Fruit fly (Drosophila melanogaster) whole organism, embryonic: ENCODE results near the gene CG14439.
A peak's percentile ranks its signal among the peaks of the same experiment; 100 is the strongest.

Experiments
- ATbp ChIP-seq: fragments of 200-800 bp; sonication (Bioruptor generic); optimal IDR thresholded peaks from 2 replicates; lab custom pipeline; 2017; ENCODE audit warnings: missing biosample characterization, mild to moderate bottlenecking, missing genetic modification characterization, missing genetic modification reagents
- Blimp-1 ChIP-seq: fragments of 200-800 bp; sonication (Bioruptor generic); optimal IDR thresholded peaks from 3 replicates; lab custom pipeline; 2018; ENCODE audit warnings: missing biosample characterization, missing genetic modification characterization, mild to moderate bottlenecking, moderate library complexity, missing genetic modification reagents
- CG10543 ChIP-seq: fragments of 200-800 bp; sonication (Bioruptor generic); optimal IDR thresholded peaks from 3 replicates; lab custom pipeline; 2017; ENCODE audit warnings: missing biosample characterization, mild to moderate bottlenecking, missing genetic modification characterization, moderate library complexity
- CG12236 ChIP-seq: fragments of 200-800 bp; sonication (Bioruptor generic); optimal IDR thresholded peaks from 2 replicates; lab custom pipeline; 2016; ENCODE audit warnings: missing biosample characterization, missing genetic modification characterization
- CG13894 ChIP-seq: fragments of 200-800 bp; sonication (Bioruptor generic); optimal IDR thresholded peaks from 3 replicates; lab custom pipeline; 2018; ENCODE audit warnings: missing biosample characterization, mild to moderate bottlenecking, missing genetic modification characterization, moderate library complexity
- CG14441 ChIP-seq: fragments of 200-800 bp; sonication (Bioruptor generic); IDR thresholded peaks from 2 replicates; pipeline ENCODE4 v1.3.6; 2022; ENCODE audit warnings: missing biosample characterization, missing genetic modification characterization
- CG14667 ChIP-seq: fragments of 200-800 bp; sonication (Bioruptor generic); IDR thresholded peaks from 2 replicates; pipeline ENCODE4 v1.3.6; 2022; ENCODE audit warnings: missing biosample characterization, missing genetic modification characterization
- CG15514 ChIP-seq: fragments of 200-800 bp; sonication (Bioruptor generic); optimal IDR thresholded peaks from 3 replicates; lab custom pipeline; 2017; ENCODE audit warnings: missing biosample characterization, missing genetic modification characterization, mild to moderate bottlenecking, moderate library complexity, missing genetic modification reagents
- CG1603 ChIP-seq: fragments of 200-800 bp; sonication (Bioruptor generic); optimal IDR thresholded peaks from 2 replicates; lab custom pipeline; 2019; ENCODE audit warnings: missing biosample characterization, mild to moderate bottlenecking, missing genetic modification characterization, moderate library complexity
- CG1832 ChIP-seq: fragments of 200-800 bp; sonication (Bioruptor generic); optimal IDR thresholded peaks from 2 replicates; lab custom pipeline; 2017; ENCODE audit warnings: missing biosample characterization, mild to moderate bottlenecking, missing genetic modification characterization, inconsistent platforms
- CG2199 ChIP-seq: fragments of 200-800 bp; sonication (Bioruptor generic); IDR thresholded peaks from 3 replicates; pipeline ENCODE4 v1.3.6; 2022; ENCODE audit warnings: missing biosample characterization, missing genetic modification characterization
- CG2678 ChIP-seq: fragments of 200-800 bp; sonication (Bioruptor generic); optimal IDR thresholded peaks from 3 replicates; lab custom pipeline; 2019; ENCODE audit warnings: missing biosample characterization, mild to moderate bottlenecking, missing genetic modification characterization, moderate library complexity
- CG30020 ChIP-seq: fragments of 200-800 bp; optimal IDR thresholded peaks from 2 replicates; lab custom pipeline; 2019; ENCODE audit warnings: missing biosample characterization, mild to moderate bottlenecking, missing genetic modification characterization, moderate library complexity
- CG34376 ChIP-seq: fragments of 200-800 bp; sonication (Bioruptor generic); optimal IDR thresholded peaks from 2 replicates; lab custom pipeline; 2018; ENCODE audit warnings: missing biosample characterization, mild to moderate bottlenecking, missing genetic modification characterization
- CG3995 ChIP-seq: fragments of 200-800 bp; sonication (Bioruptor generic); optimal IDR thresholded peaks from 3 replicates; lab custom pipeline; 2016; ENCODE audit warnings: missing biosample characterization, missing genetic modification characterization
- CG4707 ChIP-seq: fragments of 200-800 bp; sonication (Bioruptor generic); optimal IDR thresholded peaks from 2 replicates; lab custom pipeline; 2018; ENCODE audit warnings: missing biosample characterization, mild to moderate bottlenecking, missing genetic modification characterization, moderate library complexity
- CG4854 ChIP-seq: fragments of 200-800 bp; sonication (Bioruptor generic); optimal IDR thresholded peaks from 2 replicates; lab custom pipeline; 2016; ENCODE audit warnings: missing biosample characterization, missing genetic modification characterization, inconsistent platforms
- CG5180 ChIP-seq: fragments of 200-800 bp; sonication (Bioruptor generic); optimal IDR thresholded peaks from 3 replicates; lab custom pipeline; 2017; ENCODE audit warnings: missing biosample characterization, missing genetic modification characterization, mild to moderate bottlenecking, moderate library complexity, missing genetic modification reagents
- CG8388 ChIP-seq: fragments of 200-800 bp; sonication (Bioruptor generic); optimal IDR thresholded peaks from 2 replicates; lab custom pipeline; 2019; ENCODE audit warnings: missing biosample characterization, mild to moderate bottlenecking, missing genetic modification characterization, moderate library complexity
- Deaf1 ChIP-seq: fragments of 200-800 bp; optimal IDR thresholded peaks from 3 replicates; lab custom pipeline; 2019; ENCODE audit warnings: missing biosample characterization, mild to moderate bottlenecking, missing genetic modification characterization, moderate library complexity
- Ets65A ChIP-seq: fragments of 200-800 bp; sonication (Bioruptor generic); peaks from one replicate; lab custom pipeline; 2016; ENCODE audit warnings: missing biosample characterization, missing genetic modification characterization
- Fer1 ChIP-seq: fragments of 200-800 bp; sonication (Bioruptor generic); optimal IDR thresholded peaks from 2 replicates; lab custom pipeline; 2017; ENCODE audit warnings: missing biosample characterization, mild to moderate bottlenecking, missing genetic modification characterization
- H2.0 ChIP-seq: fragments of 200-800 bp; sonication (Bioruptor generic); IDR thresholded peaks from 2 replicates; pipeline ENCODE4 v1.3.6; 2022; ENCODE audit warnings: missing biosample characterization, missing genetic modification characterization
- Hmr ChIP-seq: fragments of 200-800 bp; sonication (Bioruptor generic); optimal IDR thresholded peaks from 3 replicates; lab custom pipeline; 2017; ENCODE audit warnings: mild to moderate bottlenecking, missing biosample characterization, missing genetic modification reagents, missing genetic modification characterization
- Rfx ChIP-seq: fragments of 200-800 bp; sonication (Bioruptor generic); IDR thresholded peaks from 2 replicates; pipeline ENCODE4 v1.3.6; 2022; ENCODE audit warnings: missing biosample characterization, missing genetic modification characterization
- Spps ChIP-seq: fragments of 200-800 bp; sonication (Bioruptor generic); optimal IDR thresholded peaks from 2 replicates; lab custom pipeline; 2018; ENCODE audit warnings: missing biosample characterization, mild to moderate bottlenecking, missing genetic modification characterization
- Sry-β ChIP-seq: fragments of 200-800 bp; sonication (Bioruptor generic); optimal IDR thresholded peaks from 2 replicates; lab custom pipeline; 2018; ENCODE audit warnings: missing biosample characterization, mild to moderate bottlenecking, missing genetic modification characterization, moderate library complexity
- abd-A ChIP-seq: fragments of 200-800 bp; sonication (Bioruptor generic); optimal IDR thresholded peaks from 3 replicates; lab custom pipeline; 2019; ENCODE audit warnings: missing biosample characterization, mild to moderate bottlenecking, missing genetic modification characterization, moderate library complexity
- aop ChIP-seq: fragments of 200-800 bp; sonication (Bioruptor generic); IDR thresholded peaks from 2 replicates; pipeline ENCODE4 v1.3.6; 2022; ENCODE audit warnings: missing biosample characterization, missing genetic modification characterization
- ato ChIP-seq: fragments of 200-800 bp; sonication (Bioruptor generic); IDR thresholded peaks from 2 replicates; pipeline ENCODE4 v1.3.6; 2022; ENCODE audit warnings: missing biosample characterization, missing genetic modification characterization; ENCODE audit not compliant: partially characterized antibody
- caup ChIP-seq: fragments of 200-800 bp; sonication (Bioruptor generic); optimal IDR thresholded peaks from 3 replicates; lab custom pipeline; 2017; ENCODE audit warnings: missing biosample characterization, mild to moderate bottlenecking, missing genetic modification characterization, moderate library complexity; ENCODE audit not compliant: severe bottlenecking
- chinmo ChIP-seq: fragments of 200-800 bp; sonication (Bioruptor generic); IDR thresholded peaks from 4 replicates; pipeline ENCODE4 v1.3.6; 2022; ENCODE audit warnings: missing biosample characterization, missing genetic modification characterization; ENCODE audit not compliant: partially characterized antibody
- crol ChIP-seq: fragments of 200-800 bp; sonication (Bioruptor generic); IDR thresholded peaks from 2 replicates; pipeline ENCODE4 v1.3.6; 2022; ENCODE audit warnings: missing biosample characterization, missing genetic modification characterization
- cwo ChIP-seq: fragments of 200-800 bp; sonication (Bioruptor generic); optimal IDR thresholded peaks from 3 replicates; lab custom pipeline; 2017; ENCODE audit warnings: missing biosample characterization, missing genetic modification characterization, mild to moderate bottlenecking, moderate library complexity, missing genetic modification reagents
- exex ChIP-seq: fragments of 200-800 bp; sonication (Bioruptor generic); optimal IDR thresholded peaks from 4 replicates; lab custom pipeline; 2018; ENCODE audit warnings: missing biosample characterization, mild to moderate bottlenecking, missing genetic modification characterization, moderate library complexity
- fd3F ChIP-seq: fragments of 200-800 bp; sonication (Bioruptor generic); optimal IDR thresholded peaks from 2 replicates; lab custom pipeline; 2018; ENCODE audit warnings: missing biosample characterization, mild to moderate bottlenecking, missing genetic modification characterization, moderate library complexity
- grau ChIP-seq: fragments of 200-800 bp; optimal IDR thresholded peaks from 3 replicates; lab custom pipeline; 2019; ENCODE audit warnings: missing biosample characterization, mild to moderate bottlenecking, missing genetic modification characterization, moderate library complexity
- jing ChIP-seq: fragments of 200-800 bp; sonication (Bioruptor generic); optimal IDR thresholded peaks from 2 replicates; lab custom pipeline; 2018; ENCODE audit warnings: missing biosample characterization, mild to moderate bottlenecking, missing genetic modification characterization
- kah ChIP-seq: fragments of 200-800 bp; sonication (Bioruptor generic); optimal IDR thresholded peaks from 2 replicates; lab custom pipeline; 2018; ENCODE audit warnings: missing biosample characterization, mild to moderate bottlenecking, missing genetic modification characterization
- lola ChIP-seq, 3 experiments: fragments of >200 bp in 2 of 3; fragments of 200-800 bp in 1 of 3; sonication (Bioruptor generic) in 1 of 3; optimal IDR thresholded peaks; 2 replicates each; lab custom pipeline; 2017 to 2019; ENCODE audit warnings: missing biosample characterization in 3 of 3, missing genetic modification characterization in 3 of 3, mild to moderate bottlenecking in 1 of 3, moderate library complexity in 1 of 3
- mirr ChIP-seq: fragments of 200-800 bp; sonication (Bioruptor generic); optimal IDR thresholded peaks from 3 replicates; lab custom pipeline; 2018; ENCODE audit warnings: missing biosample characterization, mild to moderate bottlenecking, missing genetic modification characterization
- pros ChIP-seq: fragments of 200-800 bp; sonication (Bioruptor generic); optimal IDR thresholded peaks from 3 replicates; lab custom pipeline; 2019; ENCODE audit warnings: missing biosample characterization, mild to moderate bottlenecking, missing genetic modification characterization, moderate library complexity
- psq ChIP-seq: fragments of 200-800 bp; sonication (Bioruptor generic); optimal IDR thresholded peaks from 2 replicates; lab custom pipeline; 2017; ENCODE audit warnings: missing biosample characterization, missing genetic modification characterization
- sd ChIP-seq: fragments of 200-800 bp; sonication (Bioruptor generic); optimal IDR thresholded peaks from 3 replicates; lab custom pipeline; 2018; ENCODE audit warnings: missing biosample characterization, mild to moderate bottlenecking, missing genetic modification characterization, moderate library complexity
- sima ChIP-seq: fragments of 200-800 bp; sonication (Bioruptor generic); optimal IDR thresholded peaks from 2 replicates; lab custom pipeline; 2016; ENCODE audit warnings: missing biosample characterization, missing genetic modification characterization
- tll ChIP-seq, 2 experiments: fragments of 200-800 bp in 1 of 2; fragments of >200 bp in 1 of 2; sonication (Bioruptor generic) in 1 of 2; optimal IDR thresholded peaks; 2 replicates each; lab custom pipeline; 2017 to 2019; ENCODE audit warnings: missing biosample characterization in 2 of 2, missing genetic modification characterization in 2 of 2, mild to moderate bottlenecking in 1 of 2, moderate library complexity in 1 of 2
- z ChIP-seq: fragments of 200-800 bp; sonication (Bioruptor generic); IDR thresholded peaks from 3 replicates; pipeline ENCODE4 v1.3.6; 2022; ENCODE audit warnings: missing biosample characterization, missing genetic modification characterization

The CG14439 gene

dm6 chrX:6706570-6707306 is 40.6 kb upstream of the CG14439 start (continued):
- TF ChIP-seq sima (GFP tag; lab: Kevin White, UChicago) (no peak), CG10543 (GFP tag; lab: Kevin White, UChicago) (peak; percentile 37), Sry-β (no peak), chinmo (0 out of 4 replicates have a peak, but pooled peaks have one; percentile 49), abd-A (no peak), aop (no peak), Ets65A (GFP tag; lab: Kevin White, UChicago) (no peak), CG3995 (GFP tag; lab: Kevin White, UChicago) (no peak), CG5180 (GFP tag; lab: Kevin White, UChicago) (peak; percentile 97), CG14441 (GFP tag; lab: Robert Waterston, UW) (peak; percentile 41), Blimp-1 (GFP tag; lab: Kevin White, UChicago) (no peak), CG34376 (GFP tag; lab: Kevin White, UChicago) (no peak), pros (GFP tag; lab: Kevin White, UChicago) (no peak), Fer1 (GFP tag; lab: Kevin White, UChicago) (peak; percentile 31), CG30020 (tag; lab: Kevin White, UChicago) (no peak), crol (GFP tag; lab: Robert Waterston, UW) (peak; percentile 74), kah (GFP tag; lab: Kevin White, UChicago) (no peak), grau (tag; lab: Kevin White, UChicago) (peak; percentile 16), CG8388 (peak; percentile 83), CG4854 (GFP tag; lab: Kevin White, UChicago) (no peak), CG13894 (tag; lab: Kevin White, UChicago) (peak; percentile 52), Hmr (GFP tag; lab: Kevin White, UChicago) (peak; percentile 27), CG2199 (peak; percentile 44; the same call in 1 of the 3 replicates), CG1603 (tag; lab: Kevin White, UChicago) (peak; percentile 6), CG1832 (GFP tag; lab: Kevin White, UChicago) (no peak), CG14667 (no peak), sd (tag; lab: Kevin White, UChicago) (peak; percentile 36), CG12236 (GFP tag; lab: Kevin White, UChicago) (no peak), ato (GFP tag; lab: Robert Waterston, UW) (no peak), mirr (GFP tag; lab: Kevin White, UChicago) (peak; percentile 59), Spps (tag; lab: Kevin White, UChicago) (no peak), jing (GFP tag; lab: Kevin White, UChicago) (no peak), CG4707 (GFP tag; lab: Kevin White, UChicago) (no peak), cwo (no peak), Rfx (GFP tag; lab: Robert Waterston, UW) (no peak), CG15514 (GFP tag; lab: Kevin White, UChicago) (peak; percentile 24), CG2678 (peak; percentile 22), lola (GFP tag; optimal IDR thresholded peaks at IDR 0.05; lab: Kevin White, UChicago) (no peak), Deaf1 (tag; lab: Kevin White, UChicago) (peak; percentile 89), caup (GFP tag; lab: Kevin White, UChicago) (peak; percentile 20), tll (GFP tag; optimal IDR thresholded peaks at IDR 0.05; lab: Kevin White, UChicago) (no peak), z (GFP tag; lab: Robert Waterston, UW) (no peak), ATbp (GFP tag; lab: Kevin White, UChicago) (peak; percentile 8), fd3F (GFP tag; lab: Kevin White, UChicago) (no peak), H2.0 (GFP tag; lab: Robert Waterston, UW) (no peak), psq (GFP tag; lab: Kevin White, UChicago) (peak; percentile 31), exex (tag; lab: Kevin White, UChicago) (peak; percentile 18)
